Fruit fly (Drosophila melanogaster) whole organism, embryonic: ENCODE data around the gene CG14545.

Experiments used
- ATbp ChIP-seq: fragments of 200-800 bp; sonication (Bioruptor generic); optimal IDR thresholded peaks from 2 replicates; lab custom pipeline; 2017; ENCODE audit warnings: missing biosample characterization, mild to moderate bottlenecking, missing genetic modification characterization, missing genetic modification reagents
- BtbVII ChIP-seq: fragments of 200-800 bp; sonication (Bioruptor generic); optimal IDR thresholded peaks from 3 replicates; lab custom pipeline; 2017; ENCODE audit warnings: missing biosample characterization, mild to moderate bottlenecking, missing genetic modification characterization
- CG10147 ChIP-seq: fragments of 200-800 bp; sonication (Bioruptor generic); optimal IDR thresholded peaks from 2 replicates; lab custom pipeline; 2019; ENCODE audit warnings: missing biosample characterization, mild to moderate bottlenecking, missing genetic modification characterization, moderate library complexity
- CG10979 ChIP-seq: fragments of 200-800 bp; sonication (Bioruptor generic); optimal IDR thresholded peaks from 2 replicates; lab custom pipeline; 2018; ENCODE audit warnings: missing biosample characterization, mild to moderate bottlenecking, missing genetic modification characterization, moderate library complexity
- CG12155 ChIP-seq: fragments of 200-800 bp; sonication (Bioruptor generic); optimal IDR thresholded peaks from 3 replicates; lab custom pipeline; 2016; ENCODE audit warnings: missing biosample characterization, missing genetic modification characterization
- CG12659 ChIP-seq: fragments of 200-800 bp; sonication (Bioruptor generic); optimal IDR thresholded peaks from 3 replicates; lab custom pipeline; 2017; ENCODE audit warnings: mild to moderate bottlenecking, missing biosample characterization, missing genetic modification reagents, missing genetic modification characterization
- CG13296 ChIP-seq: fragments of 200-800 bp; sonication (Bioruptor generic); optimal IDR thresholded peaks from 3 replicates; lab custom pipeline; 2018; ENCODE audit warnings: missing biosample characterization, mild to moderate bottlenecking, missing genetic modification characterization
- CG13775 ChIP-seq: fragments of 200-800 bp; sonication (Bioruptor generic); optimal IDR thresholded peaks from 3 replicates; lab custom pipeline; 2017; ENCODE audit warnings: missing biosample characterization, mild to moderate bottlenecking, missing genetic modification characterization
- CG15011 ChIP-seq: fragments of 200-800 bp; sonication (Bioruptor generic); optimal IDR thresholded peaks from 3 replicates; lab custom pipeline; 2018; ENCODE audit warnings: missing biosample characterization, mild to moderate bottlenecking, missing genetic modification characterization
- CG2678 ChIP-seq: fragments of 200-800 bp; sonication (Bioruptor generic); optimal IDR thresholded peaks from 3 replicates; lab custom pipeline; 2019; ENCODE audit warnings: missing biosample characterization, mild to moderate bottlenecking, missing genetic modification characterization, moderate library complexity
- CG2712 ChIP-seq: fragments of 200-800 bp; optimal IDR thresholded peaks from 3 replicates; lab custom pipeline; 2019; ENCODE audit warnings: missing biosample characterization, mild to moderate bottlenecking, missing genetic modification characterization, moderate library complexity
- CG3065 ChIP-seq: fragments of 200-800 bp; sonication (Bioruptor generic); optimal IDR thresholded peaks from 2 replicates; lab custom pipeline; 2016; ENCODE audit warnings: missing biosample characterization, missing genetic modification characterization
- CG42726 ChIP-seq: fragments of 200-800 bp; sonication (Bioruptor generic); IDR thresholded peaks from 2 replicates; pipeline ENCODE4 v1.3.6; 2022; ENCODE audit warnings: missing biosample characterization, missing genetic modification characterization; ENCODE audit not compliant: partially characterized antibody
- CG43689 ChIP-seq: fragments of 200-800 bp; sonication (Bioruptor generic); IDR thresholded peaks from 2 replicates; pipeline ENCODE4 v1.3.6; 2022; ENCODE audit warnings: missing biosample characterization, missing genetic modification characterization
- CG4820 ChIP-seq: fragments of 200-800 bp; sonication (Bioruptor generic); optimal IDR thresholded peaks from 3 replicates; lab custom pipeline; 2016; ENCODE audit warnings: missing biosample characterization, missing genetic modification characterization
- CG7372 ChIP-seq: fragments of 200-800 bp; sonication (Bioruptor generic); IDR thresholded peaks from 2 replicates; pipeline ENCODE4 v1.3.6; 2022; ENCODE audit warnings: missing biosample characterization, missing genetic modification characterization
- CG7556 ChIP-seq: fragments of 200-800 bp; sonication (Bioruptor generic); optimal IDR thresholded peaks from 2 replicates; lab custom pipeline; 2017; ENCODE audit warnings: missing biosample characterization, mild to moderate bottlenecking, missing genetic modification characterization
- CG8388 ChIP-seq: fragments of 200-800 bp; sonication (Bioruptor generic); optimal IDR thresholded peaks from 2 replicates; lab custom pipeline; 2019; ENCODE audit warnings: missing biosample characterization, mild to moderate bottlenecking, missing genetic modification characterization, moderate library complexity
- CG9215 ChIP-seq: fragments of 200-800 bp; sonication (Bioruptor generic); IDR thresholded peaks from 2 replicates; pipeline ENCODE4 v1.3.6; 2022; ENCODE audit warnings: missing biosample characterization, missing genetic modification characterization
- CG9727 ChIP-seq: fragments of 200-800 bp; sonication (Bioruptor generic); optimal IDR thresholded peaks from 3 replicates; lab custom pipeline; 2017; ENCODE audit warnings: missing biosample characterization, mild to moderate bottlenecking, missing genetic modification characterization
- E2f1 ChIP-seq: fragments of 200-800 bp; sonication (Bioruptor generic); IDR thresholded peaks from 2 replicates; pipeline ENCODE4 v1.3.6; 2022; ENCODE audit warnings: missing biosample characterization, missing genetic modification characterization
- Eip74EF ChIP-seq, 2 experiments: fragments of 200-800 bp in 1 of 2; fragments of >200 bp in 1 of 2; sonication (Bioruptor generic) in 1 of 2; optimal IDR thresholded peaks; 2 replicates each; lab custom pipeline; 2017 to 2019; ENCODE audit warnings: missing biosample characterization in 2 of 2, missing genetic modification characterization in 2 of 2, mild to moderate bottlenecking in 1 of 2, moderate library complexity in 1 of 2
- Ets97D ChIP-seq: fragments of 200-800 bp; sonication (Bioruptor generic); optimal IDR thresholded peaks from 3 replicates; lab custom pipeline; 2016; ENCODE audit warnings: missing biosample characterization, missing genetic modification characterization
- Fer2 ChIP-seq: fragments of 200-800 bp; sonication (Bioruptor generic); optimal IDR thresholded peaks from 2 replicates; lab custom pipeline; 2018; ENCODE audit warnings: missing biosample characterization, mild to moderate bottlenecking, missing genetic modification characterization, moderate library complexity
- Fer3 ChIP-seq: fragments of 200-800 bp; sonication (Bioruptor generic); optimal IDR thresholded peaks from 2 replicates; lab custom pipeline; 2018; ENCODE audit warnings: missing biosample characterization, mild to moderate bottlenecking, missing genetic modification characterization, moderate library complexity
- H15 ChIP-seq: fragments of 200-800 bp; sonication (Bioruptor generic); IDR thresholded peaks from 3 replicates; pipeline ENCODE4 v1.3.6; 2022; ENCODE audit warnings: missing biosample characterization, missing genetic modification characterization
- Hand ChIP-seq: fragments of 200-800 bp; sonication (Bioruptor generic); optimal IDR thresholded peaks from 2 replicates; lab custom pipeline; 2017; ENCODE audit warnings: mild to moderate bottlenecking, missing biosample characterization, missing genetic modification reagents, missing genetic modification characterization
- HmgD ChIP-seq: fragments of 200-800 bp; sonication (Bioruptor generic); optimal IDR thresholded peaks from 3 replicates; lab custom pipeline; 2016; ENCODE audit warnings: missing biosample characterization, missing genetic modification characterization
- HmgZ ChIP-seq: fragments of 200-800 bp; sonication (Bioruptor generic); optimal IDR thresholded peaks from 2 replicates; lab custom pipeline; 2018; ENCODE audit warnings: missing biosample characterization, mild to moderate bottlenecking, missing genetic modification characterization
- Opbp ChIP-seq: fragments of 200-800 bp; sonication (Bioruptor generic); IDR thresholded peaks from 3 replicates; pipeline ENCODE4 v1.3.6; 2022; ENCODE audit warnings: missing biosample characterization, missing genetic modification characterization; ENCODE audit not compliant: partially characterized antibody
- TFAM ChIP-seq: fragments of 200-800 bp; sonication (Bioruptor generic); optimal IDR thresholded peaks from 2 replicates; lab custom pipeline; 2017; ENCODE audit warnings: missing biosample characterization, missing genetic modification characterization, inconsistent platforms
- Vsx1 ChIP-seq: fragments of 200-800 bp; sonication (Bioruptor generic); optimal IDR thresholded peaks from 2 replicates; lab custom pipeline; 2017; ENCODE audit warnings: missing biosample characterization, mild to moderate bottlenecking, missing genetic modification characterization, missing genetic modification reagents
- Xrp1 ChIP-seq: fragments of 200-800 bp; sonication (Bioruptor generic); IDR thresholded peaks from 2 replicates; pipeline ENCODE4 v1.3.6; 2022; ENCODE audit warnings: missing biosample characterization, missing genetic modification characterization
- aop ChIP-seq: fragments of 200-800 bp; sonication (Bioruptor generic); IDR thresholded peaks from 2 replicates; pipeline ENCODE4 v1.3.6; 2022; ENCODE audit warnings: missing biosample characterization, missing genetic modification characterization
- ase ChIP-seq: fragments of 200-800 bp; sonication (Bioruptor generic); IDR thresholded peaks from 3 replicates; pipeline ENCODE4 v1.3.6; 2022; ENCODE audit warnings: missing biosample characterization, missing genetic modification characterization
- br ChIP-seq: fragments of >200 bp; optimal IDR thresholded peaks from 2 replicates; lab custom pipeline; 2017
- cg ChIP-seq: fragments of 200-800 bp; sonication (Bioruptor generic); optimal IDR thresholded peaks from 3 replicates; lab custom pipeline; 2019; ENCODE audit warnings: missing biosample characterization, mild to moderate bottlenecking, missing genetic modification characterization, moderate library complexity
- dmrt11E ChIP-seq: fragments of 200-800 bp; sonication (Bioruptor generic); optimal IDR thresholded peaks from 3 replicates; lab custom pipeline; 2018; ENCODE audit warnings: missing biosample characterization, mild to moderate bottlenecking, missing genetic modification characterization, moderate library complexity
- gsb-n ChIP-seq: fragments of 200-800 bp; sonication (Bioruptor generic); optimal IDR thresholded peaks from 3 replicates; lab custom pipeline; 2018; ENCODE audit warnings: missing biosample characterization, mild to moderate bottlenecking, missing genetic modification characterization
- jumu ChIP-seq: fragments of 200-800 bp; sonication (Bioruptor generic); optimal IDR thresholded peaks from 3 replicates; lab custom pipeline; 2016; ENCODE audit warnings: missing biosample characterization, missing genetic modification characterization
- lab ChIP-seq: fragments of 200-800 bp; sonication (Bioruptor generic); optimal IDR thresholded peaks from 3 replicates; lab custom pipeline; 2017; ENCODE audit warnings: missing biosample characterization, missing genetic modification characterization, mild to moderate bottlenecking, moderate library complexity, missing genetic modification reagents
- pfk ChIP-seq: fragments of 200-800 bp; sonication (Bioruptor generic); optimal IDR thresholded peaks from 2 replicates; lab custom pipeline; 2018; ENCODE audit warnings: missing biosample characterization, mild to moderate bottlenecking, missing genetic modification characterization, moderate library complexity
- psq ChIP-seq: fragments of 200-800 bp; sonication (Bioruptor generic); optimal IDR thresholded peaks from 2 replicates; lab custom pipeline; 2017; ENCODE audit warnings: missing biosample characterization, missing genetic modification characterization
- ranshi ChIP-seq: fragments of 200-800 bp; sonication (Bioruptor generic); IDR thresholded peaks from 2 replicates; pipeline ENCODE4 v1.3.6; 2022; ENCODE audit warnings: missing biosample characterization, missing genetic modification characterization
- repo ChIP-seq: fragments of 200-800 bp; sonication (Bioruptor generic); optimal IDR thresholded peaks from 2 replicates; lab custom pipeline; 2016; ENCODE audit warnings: missing biosample characterization, missing genetic modification characterization
- shn ChIP-seq: fragments of 200-800 bp; sonication (Bioruptor generic); optimal IDR thresholded peaks from 3 replicates; lab custom pipeline; 2016; ENCODE audit warnings: missing biosample characterization, missing genetic modification characterization
- sima ChIP-seq: fragments of 200-800 bp; sonication (Bioruptor generic); optimal IDR thresholded peaks from 2 replicates; lab custom pipeline; 2016; ENCODE audit warnings: missing biosample characterization, missing genetic modification characterization
- sisA ChIP-seq: fragments of 200-800 bp; sonication (Bioruptor generic); IDR thresholded peaks from 2 replicates; pipeline ENCODE4 v1.3.6; 2022; ENCODE audit warnings: missing biosample characterization, missing genetic modification characterization
- sr ChIP-seq: fragments of 200-800 bp; sonication (Bioruptor generic); IDR thresholded peaks from 3 replicates; pipeline ENCODE4 v1.3.6; 2022; ENCODE audit warnings: missing biosample characterization, missing genetic modification characterization
- tgo ChIP-seq: fragments of 200-800 bp; sonication (Bioruptor generic); IDR thresholded peaks from 3 replicates; pipeline ENCODE4 v1.3.6; 2022; ENCODE audit warnings: missing biosample characterization, missing genetic modification characterization
- wek ChIP-seq: fragments of 200-800 bp; sonication (Bioruptor generic); optimal IDR thresholded peaks from 3 replicates; lab custom pipeline; 2018; ENCODE audit warnings: missing biosample characterization, mild to moderate bottlenecking, missing genetic modification characterization, moderate library complexity

The CG14545 gene

dm6 chr3R:25884301-25884700 is 33.2 kb upstream of the CG14545 start (continued):
- TF ChIP-seq psq (no peak), CG12659 (peak; percentile 57), Hand (no peak), ATbp (GFP tag; lab: Kevin White, UChicago) (peak; percentile 62), CG9215 (no peak), dmrt11E (tag; lab: Kevin White, UChicago) (peak; percentile 86), Ets97D (GFP tag; lab: Kevin White, UChicago) (no peak), pfk (no peak), CG10979 (peak; percentile 87), br (lab: Kevin White, UChicago) (no peak), CG2678 (peak; percentile 80), Xrp1 (GFP tag; lab: Robert Waterston, UW) (peak; percentile 78), sima (GFP tag; lab: Kevin White, UChicago) (no peak), wek (GFP tag; lab: Kevin White, UChicago) (no peak), cg (GFP tag; lab: Kevin White, UChicago) (no peak), CG10147 (GFP tag; lab: Kevin White, UChicago) (peak; percentile 49), jumu (no peak), E2f1 (GFP tag; lab: Robert Waterston, UW) (peak; percentile 38; the same call in 1 of the 2 replicates), CG15011 (GFP tag; lab: Kevin White, UChicago) (no peak), CG42726 (GFP tag; lab: Robert Waterston, UW) (no peak), lab (GFP tag; lab: Kevin White, UChicago) (peak; percentile 17), Eip74EF (GFP tag; optimal IDR thresholded peaks at IDR 0.05; lab: Kevin White, UChicago) (peak in 1 of 2 experiments; percentile 67), Fer2 (tag; lab: Kevin White, UChicago) (no peak), CG8388 (GFP tag; lab: Kevin White, UChicago) (peak; percentile 91), CG13775 (peak; percentile 8), CG3065 (GFP tag; lab: Kevin White, UChicago) (no peak), CG9727 (peak; percentile 77), Vsx1 (GFP tag; lab: Kevin White, UChicago) (peak; percentile 29), CG7372 (GFP tag; lab: Robert Waterston, UW) (no peak), Fer3 (peak; percentile 54), aop (no peak), BtbVII (GFP tag; lab: Kevin White, UChicago) (no peak), Opbp (GFP tag; lab: Robert Waterston, UW) (no peak), CG12155 (GFP tag; lab: Kevin White, UChicago) (peak; percentile 24), CG2712 (tag; lab: Kevin White, UChicago) (peak; percentile 91), HmgZ (tag; lab: Kevin White, UChicago) (no peak), H15 (GFP tag; lab: Robert Waterston, UW) (no peak), ranshi (GFP tag; lab: Robert Waterston, UW) (0 out of 2 replicates have a peak, but pooled peaks have one; percentile 50), ase (no peak), HmgD (GFP tag; lab: Kevin White, UChicago) (no peak), repo (no peak), tgo (peak; percentile 46; the same call in 2 of the 3 replicates), sisA (peak; percentile 72), gsb-n (tag; lab: Kevin White, UChicago) (peak; percentile 91), CG4820 (GFP tag; lab: Kevin White, UChicago) (peak; percentile 24), TFAM (no peak), CG13296 (GFP tag; lab: Kevin White, UChicago) (peak; percentile 6), CG43689 (no peak), shn (no peak), CG7556 (GFP tag; lab: Kevin White, UChicago) (peak; percentile 65), sr (GFP tag; lab: Robert Waterston, UW) (no peak)
